Worm (Caenorhabditis elegans) whole organism, late embryonic: Measurements from ENCODE around the gene Y51H7BR.7.

ENCODE experiments used
- T23F11.4 ChIP-seq: fragments of 200-800 bp; sonication (Bioruptor generic); optimal IDR thresholded peaks from 2 replicates; lab custom pipeline; 2018; ENCODE audit warnings: mild to moderate bottlenecking, missing genetic modification characterization, missing compliant biosample characterization
- ahr-1 ChIP-seq: sonication (generic microtip); optimal IDR thresholded peaks from 2 replicates; lab custom pipeline; 2016; ENCODE audit warnings: missing genetic modification characterization, missing compliant biosample characterization
- ama-1 ChIP-seq: fragments of 150-350 bp; optimal IDR thresholded peaks from 2 replicates; lab custom pipeline; 2014
- ets-4 ChIP-seq: sonication (generic microtip); optimal IDR thresholded peaks from 2 replicates; lab custom pipeline; 2016; ENCODE audit warnings: missing genetic modification characterization, missing compliant biosample characterization
- fax-1 ChIP-seq: sonication (generic microtip); optimal IDR thresholded peaks from 2 replicates; lab custom pipeline; 2016; ENCODE audit warnings: missing genotype, missing genetic modification characterization, missing compliant biosample characterization
- gmeb-2 ChIP-seq: sonication (generic microtip); optimal IDR thresholded peaks from 2 replicates; lab custom pipeline; 2016; ENCODE audit warnings: missing genetic modification characterization, inconsistent platforms, missing compliant biosample characterization
- nfya-1 ChIP-seq: sonication (generic microtip); optimal IDR thresholded peaks from 2 replicates; lab custom pipeline; 2017; ENCODE audit warnings: missing genetic modification characterization, mild to moderate bottlenecking, missing compliant biosample characterization, antibody characterized with exemption, moderate library complexity
- nhr-11 ChIP-seq: fragments of 150-350 bp; optimal IDR thresholded peaks from 2 replicates; lab custom pipeline; 2014; ENCODE audit warnings: missing biosample characterization, missing genetic modification characterization
- pag-3 ChIP-seq: sonication (generic microtip); optimal IDR thresholded peaks from 2 replicates; lab custom pipeline; 2016; ENCODE audit warnings: missing compliant biosample characterization, missing genetic modification characterization, borderline replicate concordance
- ref-2 ChIP-seq: sonication (generic microtip); optimal IDR thresholded peaks from 2 replicates; lab custom pipeline; 2016; ENCODE audit warnings: missing genetic modification characterization, missing compliant biosample characterization
- syd-9 ChIP-seq: sonication (generic microtip); optimal IDR thresholded peaks from 2 replicates; lab custom pipeline; 2016; ENCODE audit warnings: mild to moderate bottlenecking, missing genetic modification characterization, moderate library complexity, missing compliant biosample characterization
- tbx-2 ChIP-seq: sonication (generic microtip); optimal IDR thresholded peaks from 2 replicates; lab custom pipeline; 2016; ENCODE audit warnings: missing genetic modification characterization, missing compliant biosample characterization
- unc-55 ChIP-seq: sonication (generic microtip); optimal IDR thresholded peaks from 2 replicates; lab custom pipeline; 2017; ENCODE audit warnings: missing biosample characterization, missing genetic modification reagents, missing genetic modification characterization

Y51H7BR.7 gene

ce11 chrII:1473481-1473880, 51.9 kb downstream of the Y51H7BR.7 start, which contains the start of gene H17B01.5:
Gene H17B01.5, minus strand, starts transcription at chrII:1473581.
- TF ChIP-seq ets-4 (no peak), syd-9 (no peak), unc-55 (no peak), nhr-11 (no peak), ref-2 (tag; lab: Kevin White, UChicago) (no peak), nfya-1 (tag; lab: Kevin White, UChicago) (no peak), ahr-1 (tag; lab: Kevin White, UChicago) (no peak), ama-1 (lab: Kevin White, UChicago) (no peak), tbx-2 (tag; lab: Kevin White, UChicago) (no peak), fax-1 (no peak), pag-3 (no peak), gmeb-2 (tag; lab: Kevin White, UChicago) (no peak), T23F11.4 (GFP tag; lab: Kevin White, UChicago) (no peak)
